Worm (Caenorhabditis elegans): ENCODE results near the gene srd-63.

DNA sequence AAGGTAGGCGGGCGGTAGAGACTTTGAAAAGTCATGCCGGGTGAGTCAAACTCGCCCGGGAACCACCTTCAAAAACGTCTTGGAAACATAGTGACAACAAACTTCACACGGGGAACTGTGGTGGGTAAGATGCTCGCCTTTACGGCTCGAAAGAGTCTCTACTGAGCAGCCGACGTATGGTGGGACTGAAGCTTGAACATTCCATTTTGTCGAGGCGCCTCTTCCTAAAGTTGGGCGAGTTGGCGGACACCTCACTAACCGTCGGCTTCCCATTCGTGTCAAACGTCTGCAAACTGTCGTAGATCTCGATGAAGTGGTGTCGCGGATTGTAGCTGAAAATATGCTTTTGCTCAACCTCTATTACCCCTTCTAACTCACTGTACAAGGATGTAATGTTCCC lies 10.7 kb downstream of the srd-63 start:
- TF ChIP-seq nhr-43 (tag; optimal IDR thresholded peaks at IDR 0.05; ENCODE audit: poor library complexity, severe bottlenecking) = no peak
- TF ChIP-seq nhr-11 (tag; optimal IDR thresholded peaks at IDR 0.05) = no peak
- TF ChIP-seq ztf-4 (tag; optimal IDR thresholded peaks at IDR 0.05) = no peak
- TF ChIP-seq nhr-25 (tag; optimal IDR thresholded peaks at IDR 0.05) = no peak
- no peak for TF ChIP-seq nhr-28 (tag; optimal IDR thresholded peaks at IDR 0.05)
- TF ChIP-seq nhr-12 (tag; optimal IDR thresholded peaks at IDR 0.05) = no peak
- no peak for TF ChIP-seq nhr-76 (tag; optimal IDR thresholded peaks at IDR 0.05)
- no peak for TF ChIP-seq pqm-1 (tag; optimal IDR thresholded peaks at IDR 0.05)
- TF ChIP-seq egl-27 (tag; optimal IDR thresholded peaks at IDR 0.05) = no peak
- no peak for TF ChIP-seq elt-3 (tag; optimal IDR thresholded peaks at IDR 0.05)
- no peak for TF ChIP-seq pha-4 (tag; optimal IDR thresholded peaks at IDR 0.05)
- no peak for TF ChIP-seq skn-1 (tag; optimal IDR thresholded peaks at IDR 0.05)
- no peak for TF ChIP-seq elt-1 (tag; optimal IDR thresholded peaks at IDR 0.05)
- no peak for TF ChIP-seq fos-1 (tag; optimal IDR thresholded peaks at IDR 0.05)
